Worm (Caenorhabditis elegans): ENCODE measurements around the gene ptr-9.

The ptr-9 gene

ce11 chrIII:9118921-9119606 lies 42.4 kb downstream of the ptr-9 start, which contains the start of gene ced-11:
TSS of gene ced-11 (plus strand) at chrIII:9119556.
- TF ChIP-seq unc-3 (GFP tag; conservative IDR thresholded peaks at IDR 0.05), result no peak
- no peak for TF ChIP-seq unc-3 (tag; optimal IDR thresholded peaks at IDR 0.05)
- TF ChIP-seq hlh-13 (GFP tag; optimal IDR thresholded peaks at IDR 0.05), result no peak
- TF ChIP-seq ceh-24 (tag; optimal IDR thresholded peaks at IDR 0.05), result no peak
- no peak for TF ChIP-seq ceh-6 (GFP tag; optimal IDR thresholded peaks at IDR 0.05)
- TF ChIP-seq hlh-6 (tag; optimal IDR thresholded peaks at IDR 0.05), result no peak
- no peak for TF ChIP-seq nfya-1 (tag; optimal IDR thresholded peaks at IDR 0.05)
- TF ChIP-seq K02D7.2 (tag; optimal IDR thresholded peaks at IDR 0.05), result no peak
- TF ChIP-seq zip-5 (tag; optimal IDR thresholded peaks at IDR 0.05), result no peak
- no peak for TF ChIP-seq ceh-18 (tag; optimal IDR thresholded peaks at IDR 0.05)
- no peak for TF ChIP-seq C38D4.7 (GFP tag; optimal IDR thresholded peaks at IDR 0.05)
- TF ChIP-seq mec-3 (tag; optimal IDR thresholded peaks at IDR 0.05; ENCODE audit: borderline replicate concordance), result no peak
- no peak for TF ChIP-seq ref-2 (tag; optimal IDR thresholded peaks at IDR 0.05)
- no peak for TF ChIP-seq hlh-8 (tag; optimal IDR thresholded peaks at IDR 0.05)
- TF ChIP-seq madf-2 (tag; optimal IDR thresholded peaks at IDR 0.05), result no peak

ce11 chrIII:9118314-9118850 lies 43.1 kb downstream of the ptr-9 start, which contains the start of gene grl-11:
TSS of gene grl-11 (minus strand) at chrIII:9118364.
- TF ChIP-seq tbx-7 (tag; optimal IDR thresholded peaks at IDR 0.05) (no peak), ztf-16 (tag; optimal IDR thresholded peaks at IDR 0.05) (no peak), ceh-6 (GFP tag; optimal IDR thresholded peaks at IDR 0.05) (no peak), ceh-30 (tag; optimal IDR thresholded peaks at IDR 0.05) (no peak), zip-5 (tag; optimal IDR thresholded peaks at IDR 0.05) (no peak), nfya-1 (tag; optimal IDR thresholded peaks at IDR 0.05) (no peak), ttx-3 (tag; optimal IDR thresholded peaks at IDR 0.05) (no peak), ceh-9 (tag; optimal IDR thresholded peaks at IDR 0.05) (no peak), rnt-1 (tag; optimal IDR thresholded peaks at IDR 0.05) (no peak), dmd-4 (tag; optimal IDR thresholded peaks at IDR 0.05; ENCODE audit: borderline replicate concordance) (no peak), hlh-6 (tag; optimal IDR thresholded peaks at IDR 0.05) (no peak), lin-11 (tag; optimal IDR thresholded peaks at IDR 0.05) (no peak), unc-42 (tag; optimal IDR thresholded peaks at IDR 0.05) (no peak), C08G9.2 (tag; optimal IDR thresholded peaks at IDR 0.05) (no peak), ets-4 (tag; optimal IDR thresholded peaks at IDR 0.05) (no peak), ceh-14 (tag; optimal IDR thresholded peaks at IDR 0.05) (no peak), fax-1 (tag; optimal IDR thresholded peaks at IDR 0.05) (no peak), F13H6.1 (tag; optimal IDR thresholded peaks at IDR 0.05) (no peak), syd-9 (tag; optimal IDR thresholded peaks at IDR 0.05) (no peak), pqm-1 (tag; optimal IDR thresholded peaks at IDR 0.05) (no peak)

- TF ChIP-seq K09A11.1 (tag; optimal IDR thresholded peaks at IDR 0.05; ENCODE audit: insufficient read depth) (no peak), pag-3 (tag; optimal IDR thresholded peaks at IDR 0.05; ENCODE audit: borderline replicate concordance) (no peak), pax-1 (tag; optimal IDR thresholded peaks at IDR 0.05) (no peak), C08G9.2 (tag; optimal IDR thresholded peaks at IDR 0.05) (no peak), pros-1 (tag; optimal IDR thresholded peaks at IDR 0.05) (no peak)
These were observed 45.7 kb downstream of the ptr-9 start for ce11 chrIII:9115745-9116144.

ce11 chrIII:9114649-9115048 lies 46.8 kb downstream of the ptr-9 start, which contains the start of gene ZK512.1:
TSS of gene ZK512.1 (plus strand) at chrIII:9114949.
- TF ChIP-seq npax-4 (tag; optimal IDR thresholded peaks at IDR 0.05) (no peak), gmeb-2 (tag; optimal IDR thresholded peaks at IDR 0.05) (no peak), Y22D7AL.16 (tag; optimal IDR thresholded peaks at IDR 0.05) (no peak), zip-5 (tag; optimal IDR thresholded peaks at IDR 0.05) (no peak), tbx-2 (tag; optimal IDR thresholded peaks at IDR 0.05) (peak; percentile 37), ceh-34 (tag; optimal IDR thresholded peaks at IDR 0.05) (peak; percentile 3), ceh-22 (tag; optimal IDR thresholded peaks at IDR 0.05) (no peak), ahr-1 (tag; optimal IDR thresholded peaks at IDR 0.05) (no peak), dve-1 (tag; optimal IDR thresholded peaks at IDR 0.05) (no peak), hlh-6 (tag; optimal IDR thresholded peaks at IDR 0.05) (no peak), rnt-1 (tag; optimal IDR thresholded peaks at IDR 0.05) (no peak), mec-3 (tag; optimal IDR thresholded peaks at IDR 0.05; ENCODE audit: borderline replicate concordance) (no peak), ama-1 (optimal IDR thresholded peaks at IDR 0.05) (no peak), nfya-1 (tag; optimal IDR thresholded peaks at IDR 0.05) (no peak), ceh-2 (tag; optimal IDR thresholded peaks at IDR 0.05) (peak; percentile 38), sdc-2 (tag; optimal IDR thresholded peaks at IDR 0.05) (peak; percentile 0)
